Worm (Caenorhabditis elegans) whole organism, late embryonic: Measurements from ENCODE around the gene T27A8.3.
A peak's percentile ranks its signal among the peaks of the same experiment; 100 is the strongest.

Experiments used
- C08G9.2 ChIP-seq: sonication (generic microtip); optimal IDR thresholded peaks from 2 replicates; lab custom pipeline; 2016; ENCODE audit warnings: mild to moderate bottlenecking, missing genetic modification characterization, moderate library complexity, missing compliant biosample characterization
- F13H6.1 ChIP-seq: sonication (generic microtip); optimal IDR thresholded peaks from 2 replicates; lab custom pipeline; 2016; ENCODE audit warnings: missing genetic modification characterization, missing compliant biosample characterization
- K09A11.1 ChIP-seq: sonication (generic microtip); optimal IDR thresholded peaks from 2 replicates; lab custom pipeline; 2017; ENCODE audit warnings: antibody characterized with exemption, mild to moderate bottlenecking, missing genetic modification characterization, missing compliant biosample characterization; ENCODE audit not compliant: insufficient read depth
- T23F11.4 ChIP-seq: fragments of 200-800 bp; sonication (Bioruptor generic); optimal IDR thresholded peaks from 2 replicates; lab custom pipeline; 2018; ENCODE audit warnings: mild to moderate bottlenecking, missing genetic modification characterization, missing compliant biosample characterization
- Y22D7AL.16 ChIP-seq: sonication (generic microtip); optimal IDR thresholded peaks from 2 replicates; lab custom pipeline; 2016; ENCODE audit warnings: missing genetic modification characterization, missing compliant biosample characterization
- ahr-1 ChIP-seq: sonication (generic microtip); optimal IDR thresholded peaks from 2 replicates; lab custom pipeline; 2016; ENCODE audit warnings: missing genetic modification characterization, missing compliant biosample characterization
- ceh-14 ChIP-seq: sonication (generic microtip); optimal IDR thresholded peaks from 2 replicates; lab custom pipeline; 2016; ENCODE audit warnings: missing genotype, missing genetic modification characterization, missing compliant biosample characterization
- ceh-18 ChIP-seq: sonication (generic microtip); optimal IDR thresholded peaks from 2 replicates; lab custom pipeline; 2016; ENCODE audit warnings: missing genetic modification characterization, missing compliant biosample characterization
- ceh-2 ChIP-seq: sonication (generic microtip); optimal IDR thresholded peaks from 2 replicates; lab custom pipeline; 2016; ENCODE audit warnings: missing genotype, missing genetic modification characterization, missing compliant biosample characterization
- ceh-22 ChIP-seq: sonication (generic microtip); optimal IDR thresholded peaks from 2 replicates; lab custom pipeline; 2017; ENCODE audit warnings: missing biosample characterization, missing genetic modification characterization
- ceh-24 ChIP-seq: sonication (generic microtip); optimal IDR thresholded peaks from 2 replicates; lab custom pipeline; 2016; ENCODE audit warnings: mild to moderate bottlenecking, missing genetic modification characterization, missing compliant biosample characterization
- ceh-31 ChIP-seq: sonication (generic microtip); optimal IDR thresholded peaks from 2 replicates; lab custom pipeline; 2016; ENCODE audit warnings: missing genetic modification characterization, missing compliant biosample characterization
- ceh-45 ChIP-seq: fragments of 200-800 bp; sonication (Bioruptor generic); IDR thresholded peaks from 2 replicates; pipeline ENCODE4 v1.3.6; 2022; ENCODE audit warnings: missing genetic modification reagents, missing genetic modification characterization, missing compliant biosample characterization
- ceh-48 ChIP-seq: sonication (generic microtip); optimal IDR thresholded peaks from 2 replicates; lab custom pipeline; 2016; ENCODE audit warnings: missing genetic modification characterization, inconsistent platforms, missing compliant biosample characterization
- ceh-6 ChIP-seq: fragments of 200-800 bp; sonication (Bioruptor generic); optimal IDR thresholded peaks from 2 replicates; lab custom pipeline; 2018; ENCODE audit warnings: mild to moderate bottlenecking, missing genetic modification characterization, missing compliant biosample characterization
- che-1 ChIP-seq: sonication (generic microtip); optimal IDR thresholded peaks from 2 replicates; lab custom pipeline; 2016; ENCODE audit warnings: mild to moderate bottlenecking, missing genetic modification characterization, missing compliant biosample characterization
- dve-1 ChIP-seq: sonication (generic microtip); optimal IDR thresholded peaks from 2 replicates; lab custom pipeline; 2017; ENCODE audit warnings: antibody characterized with exemption, mild to moderate bottlenecking, missing genetic modification characterization, missing compliant biosample characterization
- elt-4 ChIP-seq: sonication (generic microtip); optimal IDR thresholded peaks from 2 replicates; lab custom pipeline; 2016; ENCODE audit warnings: missing genetic modification characterization, missing compliant biosample characterization
- ets-4 ChIP-seq: sonication (generic microtip); optimal IDR thresholded peaks from 2 replicates; lab custom pipeline; 2016; ENCODE audit warnings: missing genetic modification characterization, missing compliant biosample characterization
- eyg-1 ChIP-seq: sonication (generic microtip); optimal IDR thresholded peaks from 2 replicates; lab custom pipeline; 2016; ENCODE audit warnings: missing genotype, missing genetic modification characterization, missing compliant biosample characterization
- fax-1 ChIP-seq: sonication (generic microtip); optimal IDR thresholded peaks from 2 replicates; lab custom pipeline; 2016; ENCODE audit warnings: missing genotype, missing genetic modification characterization, missing compliant biosample characterization
- fkh-10 ChIP-seq: fragments of 150-350 bp; optimal IDR thresholded peaks from 2 replicates; lab custom pipeline; 2014; ENCODE audit warnings: missing biosample characterization, missing genetic modification reagents, missing genetic modification characterization
- fkh-6 ChIP-seq: sonication (generic microtip); optimal IDR thresholded peaks from 2 replicates; lab custom pipeline; 2016; ENCODE audit warnings: missing genetic modification characterization, missing compliant biosample characterization
- gmeb-2 ChIP-seq: sonication (generic microtip); optimal IDR thresholded peaks from 2 replicates; lab custom pipeline; 2016; ENCODE audit warnings: missing genetic modification characterization, inconsistent platforms, missing compliant biosample characterization
- hlh-13 ChIP-seq: fragments of 200-800 bp; sonication (Bioruptor generic); optimal IDR thresholded peaks from 2 replicates; lab custom pipeline; 2018; ENCODE audit warnings: mild to moderate bottlenecking, missing genetic modification characterization, missing compliant biosample characterization
- hlh-15 ChIP-seq: sonication (generic microtip); optimal IDR thresholded peaks from 2 replicates; lab custom pipeline; 2016; ENCODE audit warnings: missing genetic modification characterization, missing compliant biosample characterization
- hlh-30 ChIP-seq: sonication (generic microtip); optimal IDR thresholded peaks from 2 replicates; lab custom pipeline; 2017; ENCODE audit warnings: antibody characterized with exemption, missing genetic modification characterization, missing compliant biosample characterization; ENCODE audit not compliant: insufficient read depth
- lim-6 ChIP-seq: sonication (generic microtip); optimal IDR thresholded peaks from 2 replicates; lab custom pipeline; 2016; ENCODE audit warnings: missing genetic modification characterization, missing compliant biosample characterization
- lin-11 ChIP-seq: fragments of 200-800 bp; sonication (Bioruptor generic); optimal IDR thresholded peaks from 2 replicates; lab custom pipeline; 2018; ENCODE audit warnings: mild to moderate bottlenecking, missing genetic modification characterization, missing compliant biosample characterization
- madf-2 ChIP-seq: sonication (generic microtip); optimal IDR thresholded peaks from 2 replicates; lab custom pipeline; 2017; ENCODE audit warnings: missing genetic modification characterization, missing compliant biosample characterization
- mec-3 ChIP-seq: sonication (generic microtip); optimal IDR thresholded peaks from 2 replicates; lab custom pipeline; 2016; ENCODE audit warnings: borderline replicate concordance, missing genetic modification characterization, missing compliant biosample characterization
- nfya-1 ChIP-seq: sonication (generic microtip); optimal IDR thresholded peaks from 2 replicates; lab custom pipeline; 2017; ENCODE audit warnings: missing genetic modification characterization, mild to moderate bottlenecking, missing compliant biosample characterization, antibody characterized with exemption, moderate library complexity
- nhr-11 ChIP-seq: fragments of 150-350 bp; optimal IDR thresholded peaks from 2 replicates; lab custom pipeline; 2014; ENCODE audit warnings: missing biosample characterization, missing genetic modification characterization
- odd-2 ChIP-seq: sonication (generic microtip); optimal IDR thresholded peaks from 2 replicates; lab custom pipeline; 2017; ENCODE audit warnings: antibody characterized with exemption, mild to moderate bottlenecking, missing genetic modification characterization, missing compliant biosample characterization
- pax-1 ChIP-seq: fragments of 150-350 bp; optimal IDR thresholded peaks from 2 replicates; lab custom pipeline; 2014; ENCODE audit warnings: missing biosample characterization, missing genetic modification characterization
- pha-2 ChIP-seq: sonication (generic microtip); optimal IDR thresholded peaks from 2 replicates; lab custom pipeline; 2017; ENCODE audit warnings: mild to moderate bottlenecking, missing genetic modification characterization, missing compliant biosample characterization
- pqm-1 ChIP-seq: sonication (generic microtip); optimal IDR thresholded peaks from 2 replicates; lab custom pipeline; 2016; ENCODE audit warnings: missing genetic modification characterization, missing compliant biosample characterization
- pros-1 ChIP-seq: fragments of 150-350 bp; optimal IDR thresholded peaks from 2 replicates; lab custom pipeline; 2014; ENCODE audit warnings: missing biosample characterization, missing genetic modification reagents, missing genetic modification characterization
- ref-2 ChIP-seq: sonication (generic microtip); optimal IDR thresholded peaks from 2 replicates; lab custom pipeline; 2016; ENCODE audit warnings: missing genetic modification characterization, missing compliant biosample characterization
- rnt-1 ChIP-seq: sonication (generic microtip); optimal IDR thresholded peaks from 2 replicates; lab custom pipeline; 2016; ENCODE audit warnings: missing genetic modification characterization, missing compliant biosample characterization
- sdc-2 ChIP-seq: sonication (generic microtip); optimal IDR thresholded peaks from 2 replicates; lab custom pipeline; 2016; ENCODE audit warnings: missing genotype, missing genetic modification characterization, missing compliant biosample characterization
- sox-2 ChIP-seq: fragments of 200-800 bp; sonication (Bioruptor generic); IDR thresholded peaks from 2 replicates; pipeline ENCODE4 v1.3.6; 2022; ENCODE audit warnings: missing genetic modification reagents, missing genetic modification characterization, missing compliant biosample characterization
- tbx-2 ChIP-seq: sonication (generic microtip); optimal IDR thresholded peaks from 2 replicates; lab custom pipeline; 2016; ENCODE audit warnings: missing genetic modification characterization, missing compliant biosample characterization
- tbx-7 ChIP-seq: sonication (generic microtip); optimal IDR thresholded peaks from 2 replicates; lab custom pipeline; 2016; ENCODE audit warnings: missing genotype, missing genetic modification characterization, missing compliant biosample characterization
- ttx-3 ChIP-seq: sonication (generic microtip); optimal IDR thresholded peaks from 2 replicates; lab custom pipeline; 2016; ENCODE audit warnings: missing genetic modification reagents, missing genetic modification characterization, missing compliant biosample characterization
- unc-3 ChIP-seq, 2 experiments: fragments of 200-800 bp in 1 of 2; sonication (Bioruptor generic) in 1 of 2; sonication (generic microtip) in 1 of 2; conservative IDR thresholded peaks in 1 of 2; optimal IDR thresholded peaks in 1 of 2; 2 replicates each; pipeline versions ENCODE4 v1.3.6 to Lab custom; 2016 to 2022; ENCODE audit warnings: missing compliant biosample characterization in 2 of 2, missing genetic modification characterization in 2 of 2, missing genetic modification reagents in 1 of 2
- unc-55 ChIP-seq: sonication (generic microtip); optimal IDR thresholded peaks from 2 replicates; lab custom pipeline; 2017; ENCODE audit warnings: missing biosample characterization, missing genetic modification reagents, missing genetic modification characterization
- unc-86 ChIP-seq: sonication (generic microtip); optimal IDR thresholded peaks from 2 replicates; lab custom pipeline; 2016; ENCODE audit warnings: missing genetic modification characterization, missing compliant biosample characterization
- zip-5 ChIP-seq: sonication (generic microtip); optimal IDR thresholded peaks from 2 replicates; lab custom pipeline; 2016; ENCODE audit warnings: missing genetic modification characterization, missing compliant biosample characterization

The T27A8.3 gene

ce11 chrX:16056404-16056803 is 6.1 kb upstream of the T27A8.3 start (continued):
- no peak for TF ChIP-seq Y22D7AL.16
- no peak for TF ChIP-seq elt-4 (tag; lab: Kevin White, UChicago)
- no peak for TF ChIP-seq odd-2
- no peak for TF ChIP-seq ceh-45 (GFP tag; lab: Robert Waterston, UW)
- TF ChIP-seq madf-2 (tag; lab: Kevin White, UChicago): no peak
- TF ChIP-seq ceh-31 (tag; lab: Kevin White, UChicago): peak; percentile 80
- peak; percentile 6 for TF ChIP-seq ceh-14
- peak; percentile 99 for TF ChIP-seq sdc-2 (tag; lab: Kevin White, UChicago)
- no peak for TF ChIP-seq ceh-6 (GFP tag; lab: Kevin White, UChicago)
- no peak for TF ChIP-seq ahr-1 (tag; lab: Kevin White, UChicago)
- peak; percentile 57 for TF ChIP-seq pqm-1 (tag; lab: Kevin White, UChicago)
- peak; percentile 67 for TF ChIP-seq ceh-22
- TF ChIP-seq tbx-7 (tag; lab: Kevin White, UChicago): no peak
- peak; percentile 78 for TF ChIP-seq tbx-2
- no peak for TF ChIP-seq eyg-1
- peak; percentile 37; the same call in 1 of the 2 replicates for TF ChIP-seq unc-3 (GFP tag; conservative IDR thresholded peaks at IDR 0.05; lab: Robert Waterston, UW)
- TF ChIP-seq unc-3 (tag; optimal IDR thresholded peaks at IDR 0.05; lab: Kevin White, UChicago): peak; percentile 8
- peak; percentile 64 for TF ChIP-seq ets-4 (tag; lab: Kevin White, UChicago)
- TF ChIP-seq C08G9.2 (tag; lab: Kevin White, UChicago): no peak
- no peak for TF ChIP-seq gmeb-2
- no peak for TF ChIP-seq T23F11.4 (GFP tag; lab: Kevin White, UChicago)
- TF ChIP-seq che-1 (tag; lab: Kevin White, UChicago): no peak
- TF ChIP-seq sox-2 (GFP tag; lab: Robert Waterston, UW): peak; percentile 4; the same call in 1 of the 2 replicates
- no peak for TF ChIP-seq hlh-15 (tag; lab: Kevin White, UChicago)
- peak; percentile 92 for TF ChIP-seq nfya-1 (tag; lab: Kevin White, UChicago)
- peak; percentile 28 for TF ChIP-seq unc-86
- TF ChIP-seq ceh-18 (tag; lab: Kevin White, UChicago): peak; percentile 95
- peak; percentile 48 for TF ChIP-seq ceh-48 (tag; lab: Kevin White, UChicago)
- peak; percentile 35 for TF ChIP-seq pros-1 (tag; lab: Kevin White, UChicago)
- TF ChIP-seq rnt-1 (tag; lab: Kevin White, UChicago): peak; percentile 87
- no peak for TF ChIP-seq unc-55 (GFP tag; lab: Kevin White, UChicago)
- TF ChIP-seq zip-5 (tag; lab: Kevin White, UChicago): no peak
- peak; percentile 87 for TF ChIP-seq dve-1 (tag; lab: Kevin White, UChicago)
- TF ChIP-seq pax-1: peak; percentile 59
- peak; percentile 33 for TF ChIP-seq hlh-30 (tag; lab: Kevin White, UChicago)
- TF ChIP-seq pha-2 (tag; lab: Kevin White, UChicago): no peak
- TF ChIP-seq mec-3 (tag; lab: Kevin White, UChicago): no peak
- TF ChIP-seq fkh-6 (tag; lab: Kevin White, UChicago): no peak
- TF ChIP-seq F13H6.1 (tag; lab: Kevin White, UChicago): peak; percentile 8
- peak; percentile 81 for TF ChIP-seq ref-2 (tag; lab: Kevin White, UChicago)
- no peak for TF ChIP-seq lim-6 (tag; lab: Kevin White, UChicago)
- TF ChIP-seq fkh-10 (GFP tag; lab: Kevin White, UChicago): peak; percentile 35
- TF ChIP-seq ceh-2 (tag; lab: Kevin White, UChicago): peak; percentile 17
- TF ChIP-seq fax-1 (tag; lab: Kevin White, UChicago): no peak
- TF ChIP-seq ttx-3 (tag; lab: Kevin White, UChicago): no peak
- peak; percentile 53 for TF ChIP-seq K09A11.1 (tag; lab: Kevin White, UChicago)
- TF ChIP-seq lin-11 (tag; lab: Kevin White, UChicago): no peak
- no peak for TF ChIP-seq ceh-24
- TF ChIP-seq hlh-13 (GFP tag; lab: Kevin White, UChicago): no peak
- TF ChIP-seq nhr-11 (tag; lab: Kevin White, UChicago): no peak
